Fruit fly (Drosophila melanogaster) whole organism, wandering third instar larva: ENCODE data around the gene CG8958.

Source experiments
- Abd-B ChIP-seq: fragments of >200 bp; optimal IDR thresholded peaks from 2 replicates; lab custom pipeline; 2017; ENCODE audit warnings: missing biosample characterization, missing genetic modification characterization
- CG32264 ChIP-seq: fragments of 200-800 bp; sonication (Bioruptor generic); optimal IDR thresholded peaks from 2 replicates; lab custom pipeline; 2016; ENCODE audit warnings: missing biosample characterization, missing genetic modification characterization
- CG9705 ChIP-seq: fragments of 200-800 bp; sonication (Bioruptor generic); optimal IDR thresholded peaks from 2 replicates; lab custom pipeline; 2018; ENCODE audit warnings: missing biosample characterization, mild to moderate bottlenecking, missing genetic modification characterization
- CrebA ChIP-seq: fragments of 200-800 bp; sonication (Bioruptor generic); optimal IDR thresholded peaks from 2 replicates; lab custom pipeline; 2016; ENCODE audit warnings: missing biosample characterization, mild to moderate bottlenecking, missing genetic modification characterization, borderline replicate concordance
- Dfd ChIP-seq: fragments of >200 bp; optimal IDR thresholded peaks from 2 replicates; lab custom pipeline; 2017; ENCODE audit warnings: missing biosample characterization, missing genetic modification characterization
- Dif ChIP-seq: fragments of 200-275, 200-300 bp; sonication (Bioruptor generic); optimal IDR thresholded peaks from 2 replicates; lab custom pipeline; 2018; ENCODE audit warnings: missing biosample characterization, missing genetic modification characterization; ENCODE audit not compliant: partially characterized antibody
- HLH106 ChIP-seq: fragments of 200-800 bp; optimal IDR thresholded peaks from 3 replicates; lab custom pipeline; 2019; ENCODE audit warnings: missing biosample characterization, mild to moderate bottlenecking, missing genetic modification characterization, moderate library complexity
- Hnf4 ChIP-seq: fragments of 200-800 bp; sonication (Bioruptor generic); optimal IDR thresholded peaks from 2 replicates; lab custom pipeline; 2016; ENCODE audit warnings: missing biosample characterization, mild to moderate bottlenecking, missing genetic modification characterization
- Hr78 ChIP-seq: fragments of >200 bp; optimal IDR thresholded peaks from 2 replicates; lab custom pipeline; 2017; ENCODE audit warnings: missing biosample characterization, missing genetic modification characterization
- Jra ChIP-seq: sonication (Bioruptor generic); optimal IDR thresholded peaks from 2 replicates; lab custom pipeline; 2016; ENCODE audit warnings: missing biosample characterization, missing genetic modification characterization
- Mio ChIP-seq: sonication (Bioruptor generic); optimal IDR thresholded peaks from 2 replicates; lab custom pipeline; 2016; ENCODE audit warnings: missing biosample characterization, missing genetic modification characterization
- Myc ChIP-seq: fragments of >200 bp; optimal IDR thresholded peaks from 2 replicates; lab custom pipeline; 2017
- N ChIP-seq: fragments of >200 bp; optimal IDR thresholded peaks from 2 replicates; lab custom pipeline; 2018; ENCODE audit warnings: missing biosample characterization, missing external identifiers, missing genetic modification characterization
- OdsH ChIP-seq: fragments of 200-800 bp; sonication (Bioruptor generic); optimal IDR thresholded peaks from 2 replicates; lab custom pipeline; 2016; ENCODE audit warnings: missing biosample characterization, mild to moderate bottlenecking, missing genetic modification characterization
- Rel ChIP-seq, 2 experiments: fragments of 200-800 bp; sonication (Bioruptor generic) in 1 of 2; optimal IDR thresholded peaks; 2 replicates in 1 of 2; 3 replicates in 1 of 2; lab custom pipeline; 2016 to 2019; ENCODE audit warnings: mild to moderate bottlenecking in 2 of 2, missing biosample characterization in 2 of 2, missing genetic modification characterization in 2 of 2, moderate library complexity in 1 of 2
- br ChIP-seq: fragments of 200-800 bp; sonication (Bioruptor generic); optimal IDR thresholded peaks from 2 replicates; lab custom pipeline; 2016; ENCODE audit warnings: missing biosample characterization, missing genetic modification characterization
- brk ChIP-seq: fragments of 200-800 bp; sonication (Bioruptor generic); optimal IDR thresholded peaks from 2 replicates; lab custom pipeline; 2016; ENCODE audit warnings: missing biosample characterization, mild to moderate bottlenecking, missing genetic modification characterization
- dl ChIP-seq, 2 experiments: fragments of 175-275, 200-275 bp in 1 of 2; fragments of 200-275 bp in 1 of 2; sonication (Bioruptor generic); optimal IDR thresholded peaks; lab custom pipeline; 2018; ENCODE audit warnings: mild to moderate bottlenecking in 2 of 2, missing biosample characterization in 2 of 2, missing genetic modification characterization in 2 of 2, moderate library complexity in 2 of 2; ENCODE audit not compliant: partially characterized antibody in 2 of 2, insufficient read depth in 1 of 2
- dmrt93B ChIP-seq: fragments of 200-800 bp; sonication (Bioruptor generic); optimal IDR thresholded peaks from 2 replicates; lab custom pipeline; 2018; ENCODE audit warnings: missing biosample characterization, mild to moderate bottlenecking, missing genetic modification characterization
- dsf ChIP-seq: sonication (Bioruptor generic); optimal IDR thresholded peaks from 2 replicates; lab custom pipeline; 2016; ENCODE audit warnings: missing biosample characterization, missing genetic modification characterization, borderline replicate concordance
- foxo ChIP-seq, 2 experiments: fragments of 200-800 bp; sonication (Bioruptor generic); optimal IDR thresholded peaks; 2 replicates in 1 of 2; 3 replicates in 1 of 2; lab custom pipeline; 2016 to 2017; ENCODE audit warnings: missing biosample characterization in 2 of 2, missing genetic modification characterization in 2 of 2
- fru ChIP-seq: fragments of 200-800 bp; sonication (Bioruptor generic); optimal IDR thresholded peaks from 3 replicates; lab custom pipeline; 2016; ENCODE audit warnings: missing biosample characterization, mild to moderate bottlenecking, missing genetic modification characterization
- h ChIP-seq: fragments of 200-800 bp; sonication (Bioruptor generic); optimal IDR thresholded peaks from 3 replicates; lab custom pipeline; 2016; ENCODE audit warnings: missing biosample characterization, mild to moderate bottlenecking, missing genetic modification characterization
- jim ChIP-seq: fragments of 175-275, 200-325 bp; sonication (Bioruptor generic); optimal IDR thresholded peaks from 2 replicates; lab custom pipeline; 2016; ENCODE audit warnings: missing biosample characterization, mild to moderate bottlenecking, missing genetic modification characterization
- lola ChIP-seq: fragments of >200 bp; optimal IDR thresholded peaks from 2 replicates; lab custom pipeline; 2017; ENCODE audit warnings: missing biosample characterization, missing genetic modification characterization
- pan ChIP-seq: fragments of >200 bp; optimal IDR thresholded peaks from 2 replicates; lab custom pipeline; 2017
- psq ChIP-seq: fragments of 200-800 bp; sonication (Bioruptor generic); optimal IDR thresholded peaks from 3 replicates; lab custom pipeline; 2017; ENCODE audit warnings: missing biosample characterization, mild to moderate bottlenecking, missing genetic modification characterization, moderate library complexity
- rgr ChIP-seq: fragments of 200-800 bp; sonication (Bioruptor generic); optimal IDR thresholded peaks from 3 replicates; lab custom pipeline; 2016; ENCODE audit warnings: missing biosample characterization, mild to moderate bottlenecking, missing genetic modification characterization
- sage ChIP-seq: fragments of 200-800 bp; sonication (Bioruptor generic); optimal IDR thresholded peaks from 2 replicates; lab custom pipeline; 2016; ENCODE audit warnings: missing biosample characterization, mild to moderate bottlenecking, missing genetic modification characterization
- tai ChIP-seq: sonication (Bioruptor generic); optimal IDR thresholded peaks from 2 replicates; lab custom pipeline; 2016; ENCODE audit warnings: missing biosample characterization, missing genetic modification characterization
- usp ChIP-seq: fragments of >200 bp; optimal IDR thresholded peaks from 2 replicates; lab custom pipeline; 2017; ENCODE audit warnings: missing biosample characterization, missing genetic modification characterization
- woc ChIP-seq: sonication (Bioruptor generic); optimal IDR thresholded peaks from 2 replicates; lab custom pipeline; 2016; ENCODE audit warnings: missing biosample characterization, mild to moderate bottlenecking, missing genetic modification characterization

CG8958 gene

DNA sequence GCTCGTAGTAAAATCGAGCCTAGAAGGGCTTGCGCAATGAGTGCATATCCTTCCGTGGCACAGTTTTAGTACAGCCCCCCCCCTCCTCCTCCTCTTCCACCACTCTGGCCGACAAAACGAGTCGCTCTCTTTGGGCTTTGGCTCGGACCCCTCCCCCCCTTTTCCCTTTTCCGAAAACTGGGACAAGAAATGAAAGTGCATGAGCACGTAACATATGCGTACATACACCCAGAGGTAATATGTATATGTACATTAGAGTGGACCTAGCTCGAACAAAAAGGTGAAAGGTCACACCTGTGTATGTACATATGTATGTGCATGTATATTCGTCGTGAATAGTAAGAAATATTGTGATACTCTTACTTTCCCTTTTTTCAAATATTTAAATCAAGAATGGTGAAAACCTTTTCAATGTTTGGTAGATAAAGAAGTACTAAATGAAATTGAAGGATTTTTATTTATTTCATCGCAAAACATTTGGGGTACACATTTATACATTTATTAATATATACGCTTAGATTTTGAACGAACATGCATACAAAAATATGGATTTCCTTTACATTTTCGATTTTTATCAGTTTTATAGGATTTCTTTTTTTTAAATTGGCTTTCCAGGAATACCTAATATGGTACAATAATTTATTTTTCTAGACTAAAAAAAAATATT, 9.7 kb downstream of the CG8958 start:
- TF ChIP-seq fru (GFP tag; lab: Kevin White, UChicago) = peak; percentile 14
- TF ChIP-seq foxo (GFP tag; optimal IDR thresholded peaks at IDR 0.05; lab: Kevin White, UChicago) = peak in 1 of 2 experiments; percentile 12
- TF ChIP-seq Dif (GFP tag; lab: Kevin White, UChicago) = no peak
- no peak for TF ChIP-seq OdsH (GFP tag; lab: Kevin White, UChicago)
- no peak for TF ChIP-seq dsf (GFP tag; lab: Kevin White, UChicago)
- TF ChIP-seq psq = peak; percentile 16

DNA sequence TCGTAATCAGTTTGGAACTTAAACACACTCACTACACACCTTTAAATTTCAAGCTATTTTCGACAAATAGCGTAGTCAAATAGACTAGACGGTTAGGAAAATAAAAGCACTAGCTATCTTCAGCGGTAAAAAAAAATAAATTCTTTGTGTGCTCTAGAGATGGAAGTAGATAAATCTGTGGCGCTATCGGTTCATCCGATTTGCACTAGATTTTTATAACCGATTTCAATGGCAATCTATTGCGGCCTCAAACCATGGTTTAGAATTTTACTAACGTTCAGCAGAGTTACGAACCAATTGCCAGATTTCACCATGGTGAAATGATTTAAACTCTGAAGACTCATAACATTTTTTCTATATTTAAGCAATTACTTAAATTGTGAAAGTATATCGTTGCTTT, 13.5 kb downstream of the CG8958 start:
- TF ChIP-seq Myc (lab: Kevin White, UChicago) = peak; percentile 65
- no peak for TF ChIP-seq Hnf4 (GFP tag; lab: Kevin White, UChicago)
- no peak for TF ChIP-seq psq
- TF ChIP-seq Mio = no peak
- TF ChIP-seq usp = no peak
- TF ChIP-seq CG32264 = no peak
- TF ChIP-seq rgr (GFP tag; lab: Kevin White, UChicago) = peak; percentile 14
- TF ChIP-seq pan = no peak
- TF ChIP-seq HLH106 (tag; lab: Kevin White, UChicago) = no peak
- peak; percentile 41 for TF ChIP-seq tai
- peak; percentile 3 for TF ChIP-seq brk
- peak; percentile 9 for TF ChIP-seq woc
- no peak for TF ChIP-seq Rel (GFP tag; optimal IDR thresholded peaks at IDR 0.05; lab: Kevin White, UChicago)
- TF ChIP-seq Rel (tag; optimal IDR thresholded peaks at IDR 0.05; lab: Kevin White, UChicago) = peak; percentile 15
- peak; percentile 27 for TF ChIP-seq h (GFP tag; lab: Kevin White, UChicago)
- TF ChIP-seq N = no peak
- TF ChIP-seq CG9705 (GFP tag; lab: Kevin White, UChicago) = no peak
- TF ChIP-seq jim = no peak
- TF ChIP-seq fru (GFP tag; lab: Kevin White, UChicago) = no peak
- TF ChIP-seq sage (GFP tag; lab: Kevin White, UChicago) = no peak
- no peak for TF ChIP-seq lola (GFP tag; lab: Kevin White, UChicago)
- no peak for TF ChIP-seq br
- no peak for TF ChIP-seq Jra (GFP tag; lab: Kevin White, UChicago)
- TF ChIP-seq CrebA (GFP tag; lab: Kevin White, UChicago) = no peak

DNA sequence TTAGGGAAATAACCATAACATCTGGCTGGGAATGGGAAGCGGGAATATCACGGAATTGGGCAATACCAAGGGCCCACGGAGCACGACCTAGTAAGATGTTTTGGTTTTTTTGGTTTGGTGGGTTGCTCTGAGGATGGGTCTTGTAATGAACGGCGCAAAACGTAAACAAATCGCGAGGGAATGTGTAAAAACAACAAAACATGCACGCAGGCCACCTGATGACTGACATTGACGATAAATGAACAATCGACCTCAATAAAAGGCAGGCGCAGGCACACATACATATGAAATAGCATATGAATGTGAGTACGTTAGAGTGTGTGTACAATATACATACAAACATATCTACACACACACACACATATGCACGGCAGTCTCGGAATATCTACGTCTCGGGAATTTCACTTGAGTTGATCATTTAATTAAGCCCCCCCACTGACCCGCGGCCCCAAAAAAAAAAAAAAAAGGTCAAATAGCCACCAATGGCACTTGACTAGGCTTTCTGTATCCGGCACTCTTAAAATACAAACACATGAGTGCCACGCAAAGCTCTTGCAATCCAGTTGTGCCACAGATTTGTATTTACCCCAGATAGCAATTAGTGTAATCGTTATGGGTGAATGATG, 17.8 kb downstream of the CG8958 start:
- TF ChIP-seq Dfd (no peak), dmrt93B (no peak), Abd-B (GFP tag; lab: Kevin White, UChicago) (no peak), Dif (GFP tag; lab: Kevin White, UChicago) (no peak), Myc (lab: Kevin White, UChicago) (no peak), jim (no peak), pan (no peak), rgr (GFP tag; lab: Kevin White, UChicago) (no peak), Rel (GFP tag; optimal IDR thresholded peaks at IDR 0.05; lab: Kevin White, UChicago) (no peak), Rel (tag; optimal IDR thresholded peaks at IDR 0.05; lab: Kevin White, UChicago) (no peak), Hr78 (no peak), usp (no peak), woc (no peak), Mio (no peak), dl (GFP tag; optimal IDR thresholded peaks at IDR 0.05; lab: Kevin White, UChicago; ENCODE audit: insufficient read depth in 1 of 2, partially characterized antibody in 2 of 2) (no peak), lola (GFP tag; lab: Kevin White, UChicago) (no peak), Jra (GFP tag; lab: Kevin White, UChicago) (no peak), foxo (GFP tag; optimal IDR thresholded peaks at IDR 0.05; lab: Kevin White, UChicago) (no peak), brk (no peak), CG9705 (GFP tag; lab: Kevin White, UChicago) (no peak), dsf (GFP tag; lab: Kevin White, UChicago) (no peak)
